Worm (Caenorhabditis elegans): ENCODE measurements around the gene hlh-12.

DNA sequence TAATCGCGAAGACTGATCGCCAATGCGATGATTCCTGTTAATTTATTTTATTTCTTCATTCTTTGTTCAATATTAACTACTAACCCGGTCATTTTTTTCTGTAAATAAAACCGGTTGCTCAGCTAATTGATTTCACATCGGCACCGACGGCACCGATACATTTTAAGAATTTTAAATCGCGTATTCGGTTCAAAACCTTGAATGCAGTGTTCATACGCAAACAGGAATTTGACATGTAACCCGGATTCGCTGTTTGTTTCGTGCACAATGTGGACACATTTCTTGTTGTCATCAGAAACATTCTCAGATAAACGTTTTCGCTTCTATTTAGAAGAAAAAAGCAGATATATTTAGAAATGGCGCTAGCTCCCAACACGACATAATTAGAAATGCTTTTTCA is 20.7 kb upstream of the hlh-12 start:
- TF ChIP-seq him-1 (tag; optimal IDR thresholded peaks at IDR 0.05) (no peak), dao-5 (tag; optimal IDR thresholded peaks at IDR 0.05) (no peak), W03F9.2 (tag; optimal IDR thresholded peaks at IDR 0.05) (no peak)

Measured in whole organism, L4/young adult.